Fruit fly (Drosophila melanogaster) whole organism, wandering third instar larva: ENCODE results near the gene Sur.
A peak's percentile ranks its signal among the peaks of the same experiment; 100 is the strongest.

Experiments
- Abd-B ChIP-seq: fragments of >200 bp; optimal IDR thresholded peaks from 2 replicates; lab custom pipeline; 2017; ENCODE audit warnings: missing biosample characterization, missing genetic modification characterization
- CG9705 ChIP-seq: fragments of 200-800 bp; sonication (Bioruptor generic); optimal IDR thresholded peaks from 2 replicates; lab custom pipeline; 2018; ENCODE audit warnings: missing biosample characterization, mild to moderate bottlenecking, missing genetic modification characterization
- CrebA ChIP-seq: fragments of 200-800 bp; sonication (Bioruptor generic); optimal IDR thresholded peaks from 2 replicates; lab custom pipeline; 2016; ENCODE audit warnings: missing biosample characterization, mild to moderate bottlenecking, missing genetic modification characterization, borderline replicate concordance
- Dif ChIP-seq: fragments of 200-275, 200-300 bp; sonication (Bioruptor generic); optimal IDR thresholded peaks from 2 replicates; lab custom pipeline; 2018; ENCODE audit warnings: missing biosample characterization, missing genetic modification characterization; ENCODE audit not compliant: partially characterized antibody
- GATAd ChIP-seq: sonication (Bioruptor generic); optimal IDR thresholded peaks from 2 replicates; lab custom pipeline; 2016; ENCODE audit warnings: missing biosample characterization, missing genetic modification characterization
- HLH106 ChIP-seq: fragments of 200-800 bp; optimal IDR thresholded peaks from 3 replicates; lab custom pipeline; 2019; ENCODE audit warnings: missing biosample characterization, mild to moderate bottlenecking, missing genetic modification characterization, moderate library complexity
- Hnf4 ChIP-seq: fragments of 200-800 bp; sonication (Bioruptor generic); optimal IDR thresholded peaks from 2 replicates; lab custom pipeline; 2016; ENCODE audit warnings: missing biosample characterization, mild to moderate bottlenecking, missing genetic modification characterization
- Hr78 ChIP-seq: fragments of >200 bp; optimal IDR thresholded peaks from 2 replicates; lab custom pipeline; 2017; ENCODE audit warnings: missing biosample characterization, missing genetic modification characterization
- Hr83 ChIP-seq: fragments of 200-300 bp; sonication (Bioruptor generic); optimal IDR thresholded peaks from 2 replicates; lab custom pipeline; 2016; ENCODE audit warnings: missing biosample characterization, mild to moderate bottlenecking, missing genetic modification characterization, moderate library complexity; ENCODE audit not compliant: poor library complexity, severe bottlenecking
- Jra ChIP-seq: sonication (Bioruptor generic); optimal IDR thresholded peaks from 2 replicates; lab custom pipeline; 2016; ENCODE audit warnings: missing biosample characterization, missing genetic modification characterization
- Mio ChIP-seq: sonication (Bioruptor generic); optimal IDR thresholded peaks from 2 replicates; lab custom pipeline; 2016; ENCODE audit warnings: missing biosample characterization, missing genetic modification characterization
- Myc ChIP-seq: fragments of >200 bp; optimal IDR thresholded peaks from 2 replicates; lab custom pipeline; 2017
- N ChIP-seq: fragments of >200 bp; optimal IDR thresholded peaks from 2 replicates; lab custom pipeline; 2018; ENCODE audit warnings: missing biosample characterization, missing external identifiers, missing genetic modification characterization
- Rel ChIP-seq, 2 experiments: fragments of 200-800 bp; sonication (Bioruptor generic) in 1 of 2; optimal IDR thresholded peaks; 2 replicates in 1 of 2; 3 replicates in 1 of 2; lab custom pipeline; 2016 to 2019; ENCODE audit warnings: mild to moderate bottlenecking in 2 of 2, missing biosample characterization in 2 of 2, missing genetic modification characterization in 2 of 2, moderate library complexity in 1 of 2
- Sp1 ChIP-seq: fragments of 200-800 bp; sonication (Bioruptor generic); optimal IDR thresholded peaks from 3 replicates; lab custom pipeline; 2019; ENCODE audit warnings: missing biosample characterization, mild to moderate bottlenecking, missing genetic modification characterization, moderate library complexity
- Vsx2 ChIP-seq: fragments of 200-300, 225-300 bp; sonication (Bioruptor generic); optimal IDR thresholded peaks from 2 replicates; lab custom pipeline; 2018; ENCODE audit warnings: missing biosample characterization, missing genetic modification characterization; ENCODE audit not compliant: partially characterized antibody
- br ChIP-seq: fragments of 200-800 bp; sonication (Bioruptor generic); optimal IDR thresholded peaks from 2 replicates; lab custom pipeline; 2016; ENCODE audit warnings: missing biosample characterization, missing genetic modification characterization
- dmrt93B ChIP-seq: fragments of 200-800 bp; sonication (Bioruptor generic); optimal IDR thresholded peaks from 2 replicates; lab custom pipeline; 2018; ENCODE audit warnings: missing biosample characterization, mild to moderate bottlenecking, missing genetic modification characterization
- dsf ChIP-seq: sonication (Bioruptor generic); optimal IDR thresholded peaks from 2 replicates; lab custom pipeline; 2016; ENCODE audit warnings: missing biosample characterization, missing genetic modification characterization, borderline replicate concordance
- ey ChIP-seq: fragments of 200-800 bp; sonication (Bioruptor generic); optimal IDR thresholded peaks from 2 replicates; lab custom pipeline; 2016; ENCODE audit warnings: missing biosample characterization, missing genetic modification characterization
- foxo ChIP-seq, 2 experiments: fragments of 200-800 bp; sonication (Bioruptor generic); optimal IDR thresholded peaks; 2 replicates in 1 of 2; 3 replicates in 1 of 2; lab custom pipeline; 2016 to 2017; ENCODE audit warnings: missing biosample characterization in 2 of 2, missing genetic modification characterization in 2 of 2
- fru ChIP-seq: fragments of 200-800 bp; sonication (Bioruptor generic); optimal IDR thresholded peaks from 3 replicates; lab custom pipeline; 2016; ENCODE audit warnings: missing biosample characterization, mild to moderate bottlenecking, missing genetic modification characterization
- jim ChIP-seq: fragments of 175-275, 200-325 bp; sonication (Bioruptor generic); optimal IDR thresholded peaks from 2 replicates; lab custom pipeline; 2016; ENCODE audit warnings: missing biosample characterization, mild to moderate bottlenecking, missing genetic modification characterization
- lola ChIP-seq: fragments of >200 bp; optimal IDR thresholded peaks from 2 replicates; lab custom pipeline; 2017; ENCODE audit warnings: missing biosample characterization, missing genetic modification characterization
- pan ChIP-seq: fragments of >200 bp; optimal IDR thresholded peaks from 2 replicates; lab custom pipeline; 2017
- psq ChIP-seq: fragments of 200-800 bp; sonication (Bioruptor generic); optimal IDR thresholded peaks from 3 replicates; lab custom pipeline; 2017; ENCODE audit warnings: missing biosample characterization, mild to moderate bottlenecking, missing genetic modification characterization, moderate library complexity
- rgr ChIP-seq: fragments of 200-800 bp; sonication (Bioruptor generic); optimal IDR thresholded peaks from 3 replicates; lab custom pipeline; 2016; ENCODE audit warnings: missing biosample characterization, mild to moderate bottlenecking, missing genetic modification characterization
- sage ChIP-seq: fragments of 200-800 bp; sonication (Bioruptor generic); optimal IDR thresholded peaks from 2 replicates; lab custom pipeline; 2016; ENCODE audit warnings: missing biosample characterization, mild to moderate bottlenecking, missing genetic modification characterization
- sv ChIP-seq: fragments of 200-800 bp; sonication (Bioruptor generic); optimal IDR thresholded peaks from 3 replicates; lab custom pipeline; 2016; ENCODE audit warnings: missing biosample characterization, missing genetic modification characterization
- tai ChIP-seq: sonication (Bioruptor generic); optimal IDR thresholded peaks from 2 replicates; lab custom pipeline; 2016; ENCODE audit warnings: missing biosample characterization, missing genetic modification characterization
- usp ChIP-seq: fragments of >200 bp; optimal IDR thresholded peaks from 2 replicates; lab custom pipeline; 2017; ENCODE audit warnings: missing biosample characterization, missing genetic modification characterization
- woc ChIP-seq: sonication (Bioruptor generic); optimal IDR thresholded peaks from 2 replicates; lab custom pipeline; 2016; ENCODE audit warnings: missing biosample characterization, mild to moderate bottlenecking, missing genetic modification characterization

The Sur gene

DNA sequence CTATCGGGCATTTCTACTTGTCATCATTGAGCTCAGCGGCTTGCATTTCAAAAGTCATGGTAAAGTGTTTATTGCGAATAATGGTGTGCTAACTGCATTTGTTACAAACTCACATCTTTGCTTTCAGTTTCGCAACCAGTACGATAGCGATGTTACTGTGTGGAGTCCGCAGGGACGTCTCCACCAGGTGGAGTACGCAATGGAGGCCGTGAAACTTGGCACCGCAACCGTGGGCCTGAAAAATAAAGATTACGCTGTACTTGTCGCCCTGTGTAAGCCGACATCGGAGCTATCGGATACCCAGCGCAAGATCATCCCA is 22.4 kb upstream of the Sur start:
- no peak for TF ChIP-seq Rel (GFP tag; optimal IDR thresholded peaks at IDR 0.05; lab: Kevin White, UChicago)
- TF ChIP-seq Rel (tag; optimal IDR thresholded peaks at IDR 0.05; lab: Kevin White, UChicago): no peak
- no peak for TF ChIP-seq foxo (GFP tag; optimal IDR thresholded peaks at IDR 0.05; lab: Kevin White, UChicago)
- no peak for TF ChIP-seq CrebA
- no peak for TF ChIP-seq Hr78
- no peak for TF ChIP-seq usp (GFP tag; lab: Kevin White, UChicago)
- no peak for TF ChIP-seq psq (GFP tag; lab: Kevin White, UChicago)
- no peak for TF ChIP-seq Jra (GFP tag; lab: Kevin White, UChicago)
- TF ChIP-seq Mio (GFP tag; lab: Kevin White, UChicago): no peak
- TF ChIP-seq GATAd (GFP tag; lab: Kevin White, UChicago): no peak
- TF ChIP-seq Myc (lab: Kevin White, UChicago): no peak
- TF ChIP-seq Hr83 (GFP tag; lab: Kevin White, UChicago): no peak
- TF ChIP-seq sage (GFP tag; lab: Kevin White, UChicago): no peak
- TF ChIP-seq CG9705 (GFP tag; lab: Kevin White, UChicago): no peak
- no peak for TF ChIP-seq Abd-B (GFP tag; lab: Kevin White, UChicago)
- no peak for TF ChIP-seq ey (GFP tag; lab: Kevin White, UChicago)
- TF ChIP-seq sv (GFP tag; lab: Kevin White, UChicago): no peak
- TF ChIP-seq fru (GFP tag; lab: Kevin White, UChicago): no peak
- no peak for TF ChIP-seq rgr
- TF ChIP-seq N: no peak

DNA sequence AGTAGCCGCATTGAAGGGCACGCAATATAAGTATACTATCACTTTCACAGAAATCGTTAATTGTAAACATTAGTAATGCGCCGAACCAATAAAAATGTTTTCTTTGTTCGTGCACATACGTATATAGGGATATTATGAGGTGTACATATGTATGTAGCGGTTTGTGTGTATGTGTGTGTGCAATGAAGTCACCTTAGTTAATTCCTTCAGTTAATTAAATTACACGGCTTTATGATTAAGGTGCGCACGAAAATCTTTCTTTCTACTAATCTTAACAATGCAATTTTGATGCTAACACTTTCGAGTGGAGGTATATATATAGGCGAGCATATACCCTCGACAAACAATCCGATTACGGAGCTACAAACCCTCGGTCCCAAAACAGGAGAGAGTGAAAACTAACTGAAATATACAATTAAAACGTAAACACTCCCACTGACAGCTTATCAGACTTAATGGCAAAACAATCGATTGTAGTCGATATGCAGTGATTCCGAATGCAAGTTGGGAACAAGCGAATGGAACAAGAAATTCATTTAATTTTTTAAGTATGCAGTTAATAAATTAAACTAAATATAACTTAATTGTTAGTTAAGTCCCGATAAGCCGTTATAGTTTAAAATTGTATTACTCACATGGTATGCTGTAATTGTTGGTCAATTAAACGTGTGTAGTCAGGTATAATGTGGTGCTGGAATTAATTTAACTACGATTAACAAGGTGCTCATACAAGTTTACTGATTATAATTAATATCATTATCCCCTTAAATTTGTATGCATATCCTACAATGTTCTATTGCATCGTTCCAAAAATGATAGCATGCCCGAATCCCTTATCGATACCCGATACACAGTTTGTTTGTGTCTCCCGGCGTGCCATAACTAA is 21.8 kb upstream of the Sur start, which contains the start of the genes Npc1a and Prosalpha6:
TSS of gene Npc1a (minus strand) at position 716 of the 886 bp plus-strand sequence.
TSS of gene Prosalpha6 (plus strand) at position 851 of the 886 bp plus-strand sequence.
- TF ChIP-seq woc (GFP tag; lab: Kevin White, UChicago) (peak; percentile 88), Hr83 (GFP tag; lab: Kevin White, UChicago) (peak; percentile 36), Myc (lab: Kevin White, UChicago) (peak; percentile 14), dmrt93B (no peak), pan (no peak), ey (GFP tag; lab: Kevin White, UChicago) (peak; percentile 19), sv (GFP tag; lab: Kevin White, UChicago) (peak; percentile 44), Hnf4 (GFP tag; lab: Kevin White, UChicago) (peak; percentile 19), rgr (no peak), Abd-B (GFP tag; lab: Kevin White, UChicago) (no peak), Dif (GFP tag; lab: Kevin White, UChicago) (peak; percentile 58), tai (peak; percentile 57)

DNA sequence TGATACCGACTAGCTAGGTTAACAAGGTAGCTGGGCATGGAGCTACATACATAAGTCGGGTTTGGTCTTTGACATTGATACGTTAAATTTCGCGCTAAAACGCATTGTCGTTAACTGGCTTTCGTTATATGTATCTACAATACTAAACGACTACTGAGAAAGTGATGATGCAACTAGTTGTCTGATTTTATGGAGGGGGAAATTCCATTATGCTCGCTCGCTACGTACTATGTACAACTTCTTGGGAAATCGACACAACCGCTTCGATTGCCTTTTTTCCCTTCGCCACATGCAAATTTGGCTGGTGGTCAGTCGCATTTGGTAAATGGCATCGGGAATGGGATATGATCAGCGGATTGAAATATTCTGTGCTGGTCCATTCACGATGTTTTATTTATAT is 21.1 kb upstream of the Sur start:
- TF ChIP-seq sv (GFP tag; lab: Kevin White, UChicago) (no peak), dsf (GFP tag; lab: Kevin White, UChicago) (no peak), usp (GFP tag; lab: Kevin White, UChicago) (no peak), lola (GFP tag; lab: Kevin White, UChicago) (no peak), HLH106 (tag; lab: Kevin White, UChicago) (no peak), rgr (no peak), CG9705 (GFP tag; lab: Kevin White, UChicago) (no peak), jim (GFP tag; lab: Kevin White, UChicago) (no peak), tai (no peak), br (GFP tag; lab: Kevin White, UChicago) (no peak), Vsx2 (no peak), foxo (GFP tag; optimal IDR thresholded peaks at IDR 0.05; lab: Kevin White, UChicago) (no peak), Hnf4 (GFP tag; lab: Kevin White, UChicago) (no peak), Sp1 (no peak)
- TF ChIP-seq, all 38 proteins: peak for 0
